Worm (Caenorhabditis elegans) whole organism, late embryonic: ENCODE measurements around the gene acs-6.

Source experiments
- ama-1 ChIP-seq: fragments of 150-350 bp; optimal IDR thresholded peaks from 2 replicates; lab custom pipeline; 2014
- ceh-24 ChIP-seq: sonication (generic microtip); optimal IDR thresholded peaks from 2 replicates; lab custom pipeline; 2016; ENCODE audit warnings: mild to moderate bottlenecking, missing genetic modification characterization, missing compliant biosample characterization
- ceh-34 ChIP-seq: sonication (generic microtip); optimal IDR thresholded peaks from 2 replicates; lab custom pipeline; 2016; ENCODE audit warnings: mild to moderate bottlenecking, missing genetic modification characterization, missing compliant biosample characterization
- ceh-6 ChIP-seq: fragments of 200-800 bp; sonication (Bioruptor generic); optimal IDR thresholded peaks from 2 replicates; lab custom pipeline; 2018; ENCODE audit warnings: mild to moderate bottlenecking, missing genetic modification characterization, missing compliant biosample characterization
- ets-4 ChIP-seq: sonication (generic microtip); optimal IDR thresholded peaks from 2 replicates; lab custom pipeline; 2016; ENCODE audit warnings: missing genetic modification characterization, missing compliant biosample characterization
- fkh-10 ChIP-seq: fragments of 150-350 bp; optimal IDR thresholded peaks from 2 replicates; lab custom pipeline; 2014; ENCODE audit warnings: missing biosample characterization, missing genetic modification reagents, missing genetic modification characterization
- syd-9 ChIP-seq: sonication (generic microtip); optimal IDR thresholded peaks from 2 replicates; lab custom pipeline; 2016; ENCODE audit warnings: mild to moderate bottlenecking, missing genetic modification characterization, moderate library complexity, missing compliant biosample characterization

- TF ChIP-seq ets-4, result no peak
- TF ChIP-seq ceh-6, result no peak
- no peak for TF ChIP-seq syd-9 (tag; lab: Kevin White, UChicago)
- no peak for TF ChIP-seq fkh-10 (GFP tag; lab: Kevin White, UChicago)
- no peak for TF ChIP-seq ceh-24 (tag; lab: Kevin White, UChicago)
- TF ChIP-seq ama-1, result no peak
- TF ChIP-seq ceh-34 (tag; lab: Kevin White, UChicago), result no peak
Observed at ce11 chrII:7057860-7058259, 4.0 kb upstream of the acs-6 start, which contains the start of gene cth-2.
